Worm (Caenorhabditis elegans) whole organism, L1 larva: ENCODE data around the gene F46B6.13.

ENCODE experiments used
- Y116A8C.19 ChIP-seq: sonication (generic microtip); optimal IDR thresholded peaks from 2 replicates; lab custom pipeline; 2016; ENCODE audit warnings: missing compliant biosample characterization, missing genetic modification characterization, borderline replicate concordance
- ceh-63 ChIP-seq: fragments of 200-800 bp; sonication (Bioruptor generic); optimal IDR thresholded peaks from 2 replicates; lab custom pipeline; 2018; ENCODE audit warnings: mild to moderate bottlenecking, missing genetic modification characterization, missing compliant biosample characterization
- ceh-8 ChIP-seq: fragments of 200-800 bp; sonication (Bioruptor generic); optimal IDR thresholded peaks from 2 replicates; lab custom pipeline; 2018; ENCODE audit warnings: mild to moderate bottlenecking, missing genetic modification characterization, moderate library complexity, missing compliant biosample characterization
- ceh-88 ChIP-seq: fragments of 200-800 bp; sonication (Bioruptor generic); IDR thresholded peaks from 2 replicates; pipeline ENCODE4 v1.3.6; 2022; ENCODE audit warnings: missing genetic modification characterization, missing compliant biosample characterization
- ces-1 ChIP-seq: fragments of 150-350 bp; optimal IDR thresholded peaks from 2 replicates; lab custom pipeline; 2014; ENCODE audit warnings: missing biosample characterization, missing genetic modification reagents, missing genetic modification characterization
- elt-3 ChIP-seq, 6 experiments: fragments of 150-350 bp in 1 of 6; sonication (generic microtip); optimal IDR thresholded peaks; 2 replicates each; lab custom pipeline; 2017 to 2018; ENCODE audit warnings: missing biosample characterization in 6 of 6, missing genetic modification characterization in 6 of 6, inconsistent platforms in 1 of 6
- fos-1 ChIP-seq: fragments of 150-350 bp; optimal IDR thresholded peaks from 2 replicates; lab custom pipeline; 2014; ENCODE audit warnings: missing biosample characterization, missing genetic modification characterization
- grh-1 ChIP-seq: fragments of 200-800 bp; sonication (Bioruptor generic); IDR thresholded peaks from 2 replicates; pipeline ENCODE4 v1.3.6; 2022; ENCODE audit warnings: missing genetic modification reagents, missing genetic modification characterization, missing compliant biosample characterization
- hlh-17 ChIP-seq: fragments of 200-800 bp; sonication (Bioruptor generic); optimal IDR thresholded peaks from 2 replicates; lab custom pipeline; 2018; ENCODE audit warnings: missing genetic modification characterization, mild to moderate bottlenecking, missing compliant biosample characterization, moderate library complexity, borderline replicate concordance
- irx-1 ChIP-seq: sonication (generic microtip); optimal IDR thresholded peaks from 2 replicates; lab custom pipeline; 2016; ENCODE audit warnings: missing genetic modification characterization, missing compliant biosample characterization
- isw-1 ChIP-seq: fragments of 200-800 bp; sonication (Bioruptor generic); IDR thresholded peaks from 2 replicates; pipeline ENCODE4 v1.3.6; 2022; ENCODE audit warnings: missing genetic modification characterization, missing compliant biosample characterization
- lin-14 ChIP-seq: fragments of 200-800 bp; sonication (Bioruptor generic); optimal IDR thresholded peaks from 2 replicates; lab custom pipeline; 2018; ENCODE audit warnings: mild to moderate bottlenecking, missing genetic modification characterization, moderate library complexity, missing compliant biosample characterization
- lin-35 ChIP-seq, 2 experiments: fragments of 150-350 bp; optimal IDR thresholded peaks; 2 replicates each; lab custom pipeline; 2014; ENCODE audit warnings: missing biosample characterization in 2 of 2, missing genetic modification characterization in 2 of 2, missing genetic modification reagents in 2 of 2
- lin-39 ChIP-seq: fragments of 150-350 bp; optimal IDR thresholded peaks from 2 replicates; lab custom pipeline; 2014; ENCODE audit warnings: missing biosample characterization, missing genetic modification reagents, missing genetic modification characterization
- lir-3 ChIP-seq: sonication (generic microtip); optimal IDR thresholded peaks from 2 replicates; lab custom pipeline; 2016; ENCODE audit warnings: mild to moderate bottlenecking, missing genetic modification characterization, moderate library complexity, missing compliant biosample characterization; ENCODE audit not compliant: poor library complexity
- lsy-2 ChIP-seq, 2 experiments: fragments of 150-350 bp; optimal IDR thresholded peaks; 2 replicates each; lab custom pipeline; 2014; ENCODE audit warnings: missing biosample characterization in 2 of 2, missing genetic modification characterization in 2 of 2
- mep-1 ChIP-seq: fragments of 150-350 bp; optimal IDR thresholded peaks from 2 replicates; lab custom pipeline; 2014; ENCODE audit warnings: missing biosample characterization, missing genetic modification characterization
- nhr-11 ChIP-seq: fragments of 150-350 bp; optimal IDR thresholded peaks from 2 replicates; lab custom pipeline; 2014; ENCODE audit warnings: missing biosample characterization, missing genetic modification characterization
- nhr-20 ChIP-seq: sonication (generic microtip); optimal IDR thresholded peaks from 2 replicates; lab custom pipeline; 2016; ENCODE audit warnings: mild to moderate bottlenecking, missing genetic modification characterization, missing compliant biosample characterization
- nhr-237 ChIP-seq: fragments of 150-350 bp; optimal IDR thresholded peaks from 2 replicates; lab custom pipeline; 2014; ENCODE audit warnings: missing biosample characterization, missing genetic modification characterization
- nhr-28 ChIP-seq: fragments of 150-350 bp; optimal IDR thresholded peaks from 2 replicates; lab custom pipeline; 2014; ENCODE audit warnings: missing biosample characterization, missing genetic modification characterization
- nhr-71 ChIP-seq: sonication (generic microtip); optimal IDR thresholded peaks from 2 replicates; lab custom pipeline; 2016; ENCODE audit warnings: mild to moderate bottlenecking, missing genetic modification characterization, moderate library complexity, missing compliant biosample characterization
- nhr-76 ChIP-seq: sonication (generic microtip); optimal IDR thresholded peaks from 2 replicates; lab custom pipeline; 2017; ENCODE audit warnings: missing biosample characterization, missing genetic modification characterization
- nhr-77 ChIP-seq: fragments of 150-350 bp; optimal IDR thresholded peaks from 2 replicates; lab custom pipeline; 2014; ENCODE audit warnings: missing biosample characterization, missing genetic modification characterization
- nhr-84 ChIP-seq: sonication (generic microtip); optimal IDR thresholded peaks from 2 replicates; lab custom pipeline; 2017; ENCODE audit warnings: missing biosample characterization, missing genetic modification characterization
- pag-3 ChIP-seq: sonication (generic microtip); optimal IDR thresholded peaks from 2 replicates; lab custom pipeline; 2017; ENCODE audit warnings: missing genetic modification characterization, mild to moderate bottlenecking, missing compliant biosample characterization, antibody characterized with exemption, borderline replicate concordance; ENCODE audit not compliant: insufficient read depth
- pqm-1 ChIP-seq: sonication (generic microtip); optimal IDR thresholded peaks from 3 replicates; lab custom pipeline; 2017; ENCODE audit warnings: missing biosample characterization, missing genetic modification characterization
- skn-1 ChIP-seq: fragments of 150-350 bp; optimal IDR thresholded peaks from 2 replicates; lab custom pipeline; 2014; ENCODE audit warnings: missing biosample characterization, missing genetic modification characterization
- sptf-1 ChIP-seq: fragments of 150-350 bp; optimal IDR thresholded peaks from 2 replicates; lab custom pipeline; 2014; ENCODE audit warnings: missing biosample characterization, missing genetic modification characterization
- swsn-7 ChIP-seq: sonication (generic microtip); optimal IDR thresholded peaks from 2 replicates; lab custom pipeline; 2016; ENCODE audit warnings: missing genetic modification characterization, missing compliant biosample characterization
- unc-30 ChIP-seq: sonication (generic microtip); optimal IDR thresholded peaks from 2 replicates; lab custom pipeline; 2017; ENCODE audit warnings: missing biosample characterization, missing genetic modification characterization
- unc-98 ChIP-seq: fragments of 200-800 bp; sonication (Bioruptor generic); IDR thresholded peaks from 2 replicates; pipeline ENCODE4 v1.3.6; 2022; ENCODE audit warnings: missing genetic modification characterization, missing compliant biosample characterization
- vab-15 ChIP-seq: sonication (generic microtip); optimal IDR thresholded peaks from 2 replicates; lab custom pipeline; 2017; ENCODE audit warnings: missing genotype, mild to moderate bottlenecking, missing genetic modification characterization, missing compliant biosample characterization
- xbp-1 ChIP-seq: sonication (generic microtip); optimal IDR thresholded peaks from 2 replicates; lab custom pipeline; 2016; ENCODE audit warnings: missing genetic modification characterization, missing compliant biosample characterization
- zag-1 ChIP-seq: fragments of 150-350 bp; optimal IDR thresholded peaks from 2 replicates; lab custom pipeline; 2014; ENCODE audit warnings: missing biosample characterization, missing genetic modification characterization
- ztf-11 ChIP-seq, 2 experiments: sonication (generic microtip); optimal IDR thresholded peaks; 2 replicates each; lab custom pipeline; 2016 to 2017; ENCODE audit warnings: missing genetic modification characterization in 2 of 2, missing biosample characterization in 1 of 2, missing compliant biosample characterization in 1 of 2
- ztf-4 ChIP-seq: fragments of 150-350 bp; optimal IDR thresholded peaks from 2 replicates; lab custom pipeline; 2014; ENCODE audit warnings: missing biosample characterization, missing genetic modification characterization

Gene F46B6.13

DNA sequence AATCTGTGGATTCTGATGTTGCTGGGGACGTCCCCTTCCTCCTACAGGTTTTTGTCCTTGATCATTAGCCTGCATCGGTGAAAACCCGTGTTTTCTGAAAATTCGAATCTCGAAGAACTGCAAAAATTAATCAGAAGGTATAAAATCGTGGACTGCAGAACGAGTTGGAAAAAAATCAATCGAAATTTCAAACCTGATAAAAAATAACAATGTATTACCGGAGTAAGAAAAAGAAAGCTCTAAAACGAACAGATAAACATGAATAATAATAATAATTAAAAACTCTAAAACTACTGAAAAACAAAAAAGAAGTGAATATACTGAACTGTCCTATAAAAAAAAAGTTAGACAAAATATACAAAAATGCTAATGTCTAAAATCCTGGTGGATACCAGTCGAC, 16.0 kb downstream of the F46B6.13 start, which contains the start of gene F46B6.5:
F46B6.5 (minus strand) TSS at position 101 of the 400 bp plus-strand sequence.
- no peak for TF ChIP-seq lin-35 (GFP tag; optimal IDR thresholded peaks at IDR 0.05; lab: Kevin White, UChicago)
- no peak for TF ChIP-seq nhr-84 (tag; lab: Kevin White, UChicago)
- no peak for TF ChIP-seq irx-1 (tag; lab: Kevin White, UChicago)
- no peak for TF ChIP-seq xbp-1 (tag; lab: Kevin White, UChicago)
- no peak for TF ChIP-seq nhr-11 (tag; lab: Kevin White, UChicago)
- TF ChIP-seq ztf-11 (tag; optimal IDR thresholded peaks at IDR 0.05; lab: Kevin White, UChicago): no peak
- TF ChIP-seq elt-3 (tag; optimal IDR thresholded peaks at IDR 0.05; lab: Kevin White, UChicago): no peak
- no peak for TF ChIP-seq lir-3 (tag; lab: Kevin White, UChicago)
- TF ChIP-seq nhr-77: no peak
- no peak for TF ChIP-seq lsy-2 (tag; optimal IDR thresholded peaks at IDR 0.05; lab: Kevin White, UChicago)
- TF ChIP-seq zag-1 (tag; lab: Kevin White, UChicago): no peak
- no peak for TF ChIP-seq hlh-17 (GFP tag; lab: Kevin White, UChicago)
- TF ChIP-seq ceh-88: no peak
- no peak for TF ChIP-seq pag-3 (tag; lab: Kevin White, UChicago)
- TF ChIP-seq nhr-237 (tag; lab: Kevin White, UChicago): no peak
- TF ChIP-seq grh-1 (GFP tag; lab: Robert Waterston, UW): no peak
- no peak for TF ChIP-seq skn-1
- no peak for TF ChIP-seq vab-15 (tag; lab: Kevin White, UChicago)
- TF ChIP-seq, all 84 proteins: peak for 0

ce11 chrV:9782045-9782444, 16.9 kb downstream of the F46B6.13 start:
- TF ChIP-seq grh-1 (GFP tag; lab: Robert Waterston, UW) (no peak), pqm-1 (no peak)

- TF ChIP-seq unc-98 (GFP tag; lab: Robert Waterston, UW) (no peak), isw-1 (GFP tag; lab: Robert Waterston, UW) (no peak), nhr-20 (tag; lab: Kevin White, UChicago) (no peak), ztf-4 (no peak), Y116A8C.19 (tag; lab: Kevin White, UChicago) (no peak), ceh-8 (GFP tag; lab: Kevin White, UChicago) (no peak), ceh-88 (no peak), pag-3 (tag; lab: Kevin White, UChicago) (no peak), xbp-1 (tag; lab: Kevin White, UChicago) (no peak)
These were observed 19.6 kb downstream of the F46B6.13 start, which contains the start of gene F46B6.4 for ce11 chrV:9779418-9779817. TSS of gene F46B6.4 (minus strand) at chrV:9779518.

DNA sequence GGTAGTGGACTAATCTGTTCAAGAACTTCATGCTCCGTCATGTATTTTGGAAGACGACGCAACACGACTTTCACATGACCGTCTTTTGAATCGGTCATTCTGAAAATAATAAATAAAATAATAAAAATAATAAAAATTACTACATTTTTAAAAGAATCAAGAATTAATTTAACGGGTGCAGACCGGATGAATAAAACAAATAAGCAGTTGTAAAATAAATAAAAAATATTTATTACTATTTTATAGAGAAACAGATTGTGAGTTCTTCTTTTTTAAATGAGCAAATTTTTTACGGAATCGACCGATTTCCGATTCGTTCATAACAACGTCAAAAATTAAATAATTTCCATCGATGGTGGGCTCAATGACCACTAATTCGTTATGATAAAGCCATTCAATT, 21.3 kb downstream of the F46B6.13 start, which contains the start of gene smg-4:
smg-4 (minus strand) TSS at position 101 of the 400 bp plus-strand sequence.
- TF ChIP-seq nhr-77: no peak
- no peak for TF ChIP-seq nhr-11 (tag; lab: Kevin White, UChicago)
- no peak for TF ChIP-seq mep-1 (tag; lab: Kevin White, UChicago)
- TF ChIP-seq nhr-76 (tag; lab: Kevin White, UChicago): no peak
- no peak for TF ChIP-seq Y116A8C.19 (tag; lab: Kevin White, UChicago)
- TF ChIP-seq lin-35 (GFP tag; optimal IDR thresholded peaks at IDR 0.05; lab: Kevin White, UChicago): no peak
- TF ChIP-seq fos-1 (tag; lab: Kevin White, UChicago): no peak
- no peak for TF ChIP-seq isw-1 (GFP tag; lab: Robert Waterston, UW)
- no peak for TF ChIP-seq nhr-28
- TF ChIP-seq unc-30 (tag; lab: Kevin White, UChicago): no peak
- TF ChIP-seq lin-14 (GFP tag; lab: Kevin White, UChicago): no peak
- TF ChIP-seq lin-39 (tag; lab: Kevin White, UChicago): no peak
- no peak for TF ChIP-seq ceh-63
- no peak for TF ChIP-seq nhr-71
- TF ChIP-seq sptf-1 (tag; lab: Kevin White, UChicago): no peak
- no peak for TF ChIP-seq swsn-7 (tag; lab: Kevin White, UChicago)
- TF ChIP-seq ces-1: no peak
